Fruit fly (Drosophila melanogaster): ENCODE results near the gene path.

DNA sequence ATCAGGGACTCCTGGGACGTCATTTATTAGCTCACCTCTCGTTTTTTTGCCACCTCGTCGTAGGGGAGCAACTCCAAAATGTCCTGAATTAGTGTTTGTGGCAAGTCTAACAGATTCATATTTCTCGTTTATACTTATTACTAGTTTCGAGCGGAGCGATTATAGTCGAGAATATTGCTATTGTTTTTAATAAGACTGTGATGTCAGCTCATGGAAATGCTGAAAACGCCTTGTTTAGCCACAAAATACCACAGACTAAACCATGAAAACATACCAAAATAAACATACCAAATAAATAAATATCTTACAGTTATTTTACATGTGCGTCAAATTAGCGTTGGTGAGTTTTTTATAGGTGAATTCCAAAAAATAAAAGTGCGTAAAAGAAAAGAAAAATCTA, 17.5 kb downstream of the path start, which contains the start of gene pall:
- TF ChIP-seq Hr96 (GFP tag; optimal IDR thresholded peaks at IDR 0.05) (no peak), bab1 (GFP tag; optimal IDR thresholded peaks at IDR 0.05) (peak; percentile 56), CG11617 (GFP tag; optimal IDR thresholded peaks at IDR 0.05) (no peak), pad (GFP tag; optimal IDR thresholded peaks at IDR 0.05) (no peak), Crg-1 (GFP tag; optimal IDR thresholded peaks at IDR 0.05) (no peak), toe (GFP tag; optimal IDR thresholded peaks at IDR 0.05) (no peak), Mnt (GFP tag; optimal IDR thresholded peaks at IDR 0.05) (peak; percentile 10)
